Worm (Caenorhabditis elegans) whole organism, early embryonic: Measurements from ENCODE around the gene F26F2.13.
"Not testable (repeated sequence)": the region's sequence is repeated elsewhere in the genome, so short reads cannot be mapped to it uniquely, and the experiment has no call there.

Experiments
- B0310.2 ChIP-seq: sonication (generic microtip); optimal IDR thresholded peaks from 2 replicates; lab custom pipeline; 2016; ENCODE audit warnings: mild to moderate bottlenecking, missing genetic modification characterization, missing compliant biosample characterization
- F13C5.2 ChIP-seq: sonication (generic microtip); optimal IDR thresholded peaks from 2 replicates; lab custom pipeline; 2017; ENCODE audit warnings: mild to moderate bottlenecking, missing genetic modification characterization, inconsistent platforms, missing compliant biosample characterization
- aly-1 ChIP-seq: sonication (generic microtip); optimal IDR thresholded peaks from 2 replicates; lab custom pipeline; 2016; ENCODE audit warnings: missing genetic modification characterization, missing compliant biosample characterization
- ama-1 ChIP-seq: fragments of 150-350 bp; optimal IDR thresholded peaks from 2 replicates; lab custom pipeline; 2014
- ceh-13 ChIP-seq: fragments of 200-800 bp; sonication (Bioruptor generic); optimal IDR thresholded peaks from 2 replicates; lab custom pipeline; 2018; ENCODE audit warnings: mild to moderate bottlenecking, missing genetic modification characterization, missing compliant biosample characterization
- ceh-36 ChIP-seq: sonication (generic microtip); optimal IDR thresholded peaks from 2 replicates; lab custom pipeline; 2016; ENCODE audit warnings: missing genetic modification characterization, inconsistent platforms, missing compliant biosample characterization
- ets-7 ChIP-seq: sonication (generic microtip); optimal IDR thresholded peaks from 2 replicates; lab custom pipeline; 2016; ENCODE audit warnings: missing genotype, missing genetic modification characterization, missing compliant biosample characterization
- flt-1 ChIP-seq: fragments of 200-800 bp; sonication (Bioruptor generic); IDR thresholded peaks from 2 replicates; pipeline ENCODE4 v1.3.6; 2022; ENCODE audit warnings: missing genetic modification characterization, missing compliant biosample characterization
- hmbx-1 ChIP-seq: sonication (generic microtip); optimal IDR thresholded peaks from 2 replicates; lab custom pipeline; 2016; ENCODE audit warnings: mild to moderate bottlenecking, missing genetic modification characterization, missing compliant biosample characterization
- hmg-4 ChIP-seq: fragments of 200-800 bp; sonication (Bioruptor generic); optimal IDR thresholded peaks from 2 replicates; lab custom pipeline; 2018; ENCODE audit warnings: mild to moderate bottlenecking, missing genetic modification characterization, missing compliant biosample characterization
- hnd-1 ChIP-seq: sonication (generic microtip); optimal IDR thresholded peaks from 2 replicates; lab custom pipeline; 2016; ENCODE audit warnings: missing genetic modification characterization, missing compliant biosample characterization
- pes-1 ChIP-seq: fragments of 200-800 bp; sonication (Bioruptor generic); IDR thresholded peaks from 2 replicates; pipeline ENCODE4 v1.3.6; 2022; ENCODE audit warnings: missing genetic modification reagents, missing genetic modification characterization, missing compliant biosample characterization
- scrt-1 ChIP-seq: fragments of 200-800 bp; sonication (Bioruptor generic); IDR thresholded peaks from 2 replicates; pipeline ENCODE4 v1.3.6; 2022; ENCODE audit warnings: missing genetic modification characterization, missing compliant biosample characterization
- sea-1 ChIP-seq: fragments of 200-800 bp; sonication (Bioruptor generic); conservative IDR thresholded peaks from 2 replicates; pipeline ENCODE4 v1.3.6; 2022; ENCODE audit warnings: missing genetic modification characterization, missing compliant biosample characterization
- tbx-11 ChIP-seq: fragments of 200-800 bp; sonication (Bioruptor generic); IDR thresholded peaks from 2 replicates; pipeline ENCODE4 v1.3.6; 2022; ENCODE audit warnings: missing genetic modification characterization, missing compliant biosample characterization
- tbx-37 ChIP-seq: fragments of 200-800 bp; sonication (Bioruptor generic); conservative IDR thresholded peaks from 2 replicates; pipeline ENCODE4 v1.3.6; 2022; ENCODE audit warnings: missing genetic modification reagents, missing genetic modification characterization, missing compliant biosample characterization
- tra-4 ChIP-seq: sonication (generic microtip); optimal IDR thresholded peaks from 2 replicates; lab custom pipeline; 2017; ENCODE audit warnings: missing genetic modification characterization, missing compliant biosample characterization

The F26F2.13 gene

DNA sequence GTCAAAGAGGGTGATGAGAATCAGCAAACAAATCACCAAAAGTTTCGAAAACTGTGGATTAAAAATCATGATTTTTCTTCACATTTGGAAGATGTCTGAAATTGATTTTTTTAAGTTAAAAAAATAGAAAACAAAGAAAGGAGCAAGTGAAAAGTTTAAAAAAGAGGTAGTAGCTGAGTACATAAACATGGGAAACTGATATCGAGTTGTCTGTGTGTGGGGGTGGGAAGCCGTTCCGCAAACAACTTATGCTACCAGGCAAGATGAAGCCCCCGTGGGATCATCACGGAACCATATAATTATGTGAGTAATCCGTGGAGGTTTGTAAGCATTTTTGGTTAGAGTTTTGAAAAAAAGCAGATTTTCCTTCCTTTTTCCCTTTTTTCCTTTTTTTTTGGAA, 13.1 kb upstream of the F26F2.13 start, which contains the start of gene Y38H6C.20:
TSS of gene Y38H6C.20 (minus strand) at position 101 of the 400 bp plus-strand sequence.
- TF ChIP-seq tbx-11 (GFP tag; lab: Robert Waterston, UW) = no peak
- TF ChIP-seq sea-1 = no peak
- TF ChIP-seq scrt-1 (GFP tag; lab: Robert Waterston, UW) = no peak
- no peak for TF ChIP-seq ceh-13 (GFP tag; lab: Kevin White, UChicago)
- TF ChIP-seq tbx-37 (GFP tag; lab: Robert Waterston, UW) = no peak
- TF ChIP-seq ama-1 (lab: Kevin White, UChicago) = no peak
- no peak for TF ChIP-seq hnd-1 (tag; lab: Kevin White, UChicago)
- TF ChIP-seq ceh-36 (tag; lab: Kevin White, UChicago) = no peak
- TF ChIP-seq pes-1 (GFP tag; lab: Robert Waterston, UW) = no peak
- TF ChIP-seq hmbx-1 = no peak
- no peak for TF ChIP-seq aly-1 (tag; lab: Kevin White, UChicago)

DNA sequence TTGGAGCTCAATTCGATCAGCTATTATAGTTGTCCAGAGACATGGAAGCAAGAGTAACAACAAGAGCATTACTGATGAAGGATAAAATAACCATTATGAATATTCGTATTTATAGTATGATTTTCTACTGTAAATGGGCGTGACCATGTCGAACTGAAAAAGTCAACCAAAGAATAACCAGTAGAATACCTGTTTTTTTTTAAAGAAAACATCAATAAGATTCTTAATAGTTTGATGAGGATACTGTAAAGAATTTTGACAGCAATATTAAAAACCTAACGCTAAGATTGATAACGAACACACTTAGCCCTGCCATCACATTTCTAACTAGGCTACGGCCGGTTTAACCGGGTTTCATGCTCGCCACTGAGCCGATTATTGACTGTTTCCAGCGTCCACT, 11.2 kb upstream of the F26F2.13 start, which contains the start of gene vmo-1:
TSS of gene vmo-1 (minus strand) at position 101 of the 400 bp plus-strand sequence.
- TF ChIP-seq B0310.2 (tag; lab: Kevin White, UChicago) (no peak), tbx-11 (GFP tag; lab: Robert Waterston, UW) (no peak), ama-1 (lab: Kevin White, UChicago) (no peak), sea-1 (no peak), F13C5.2 (no peak), tra-4 (tag; lab: Kevin White, UChicago) (no peak), hnd-1 (tag; lab: Kevin White, UChicago) (no peak), ceh-13 (GFP tag; lab: Kevin White, UChicago) (no peak), pes-1 (GFP tag; lab: Robert Waterston, UW) (no peak), aly-1 (tag; lab: Kevin White, UChicago) (no peak), hmg-4 (GFP tag; lab: Kevin White, UChicago) (no peak), ets-7 (tag; lab: Kevin White, UChicago) (no peak), scrt-1 (GFP tag; lab: Robert Waterston, UW) (no peak), ceh-36 (tag; lab: Kevin White, UChicago) (no peak), tbx-37 (GFP tag; lab: Robert Waterston, UW) (no peak), hmbx-1 (no peak), flt-1 (GFP tag; lab: Robert Waterston, UW) (no peak)

DNA sequence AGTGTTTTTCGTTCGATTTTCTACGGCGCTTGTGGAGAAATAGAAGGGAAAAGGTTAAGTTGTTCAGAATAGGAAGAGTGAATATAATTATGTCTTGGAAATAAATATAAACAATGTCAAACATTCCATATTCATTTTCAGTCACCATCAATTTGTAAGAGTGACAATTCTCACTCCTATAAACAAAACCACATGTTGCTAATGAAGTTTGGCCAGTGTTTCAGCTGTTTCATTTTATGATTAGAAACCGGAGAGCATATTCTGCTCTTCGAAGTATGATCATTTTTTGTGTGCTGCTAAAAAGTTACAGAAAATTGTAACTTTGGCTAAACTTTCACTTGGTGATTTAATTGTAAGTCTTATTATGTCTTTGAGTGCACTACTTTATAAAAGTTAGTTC, 9.0 kb upstream of the F26F2.13 start, which contains the start of gene Y38H6C.21:
TSS of gene Y38H6C.21 (minus strand) at position 148 of the 400 bp plus-strand sequence.
- TF ChIP-seq hmg-4 (GFP tag; lab: Kevin White, UChicago) (no peak), F13C5.2 (no peak)

DNA sequence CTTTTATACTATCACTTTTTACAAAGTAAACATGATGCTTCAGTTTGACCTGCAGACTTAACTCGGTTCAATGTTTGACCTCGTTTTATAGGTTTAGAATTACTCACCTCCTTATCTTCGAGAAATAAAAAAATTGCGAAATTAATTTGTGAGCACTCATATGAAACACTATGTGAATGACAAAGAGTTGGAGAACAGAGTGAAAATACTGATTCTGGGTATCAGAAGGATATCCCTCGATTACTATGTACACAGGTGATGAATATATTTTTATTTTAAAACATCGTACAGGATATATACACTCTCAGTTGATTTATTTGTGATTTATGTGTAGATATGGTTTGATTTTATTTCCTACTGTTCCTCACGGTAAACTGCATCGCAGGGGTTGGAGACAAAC, 7.9 kb upstream of the F26F2.13 start, which contains the start of gene Y38H6C.23:
TSS of gene Y38H6C.23 (minus strand) at position 101 of the 400 bp plus-strand sequence.
- TF ChIP-seq B0310.2 (tag; lab: Kevin White, UChicago) = no peak
- TF ChIP-seq tbx-37 (GFP tag; lab: Robert Waterston, UW) = no peak
- no peak for TF ChIP-seq tra-4 (tag; lab: Kevin White, UChicago)
- no peak for TF ChIP-seq scrt-1 (GFP tag; lab: Robert Waterston, UW)
- no peak for TF ChIP-seq flt-1 (GFP tag; lab: Robert Waterston, UW)
- TF ChIP-seq tbx-11 (GFP tag; lab: Robert Waterston, UW) = no peak
- TF ChIP-seq aly-1 (tag; lab: Kevin White, UChicago) = no peak
- no peak for TF ChIP-seq hmg-4 (GFP tag; lab: Kevin White, UChicago)
- no peak for TF ChIP-seq hnd-1 (tag; lab: Kevin White, UChicago)
- TF ChIP-seq pes-1 (GFP tag; lab: Robert Waterston, UW) = no peak
- no peak for TF ChIP-seq F13C5.2
- TF ChIP-seq ama-1 (lab: Kevin White, UChicago) = no peak
- TF ChIP-seq hmbx-1 = no peak
- TF ChIP-seq ets-7 (tag; lab: Kevin White, UChicago) = no peak
- no peak for TF ChIP-seq ceh-13 (GFP tag; lab: Kevin White, UChicago)
- TF ChIP-seq sea-1 = no peak
- no peak for TF ChIP-seq ceh-36 (tag; lab: Kevin White, UChicago)

DNA sequence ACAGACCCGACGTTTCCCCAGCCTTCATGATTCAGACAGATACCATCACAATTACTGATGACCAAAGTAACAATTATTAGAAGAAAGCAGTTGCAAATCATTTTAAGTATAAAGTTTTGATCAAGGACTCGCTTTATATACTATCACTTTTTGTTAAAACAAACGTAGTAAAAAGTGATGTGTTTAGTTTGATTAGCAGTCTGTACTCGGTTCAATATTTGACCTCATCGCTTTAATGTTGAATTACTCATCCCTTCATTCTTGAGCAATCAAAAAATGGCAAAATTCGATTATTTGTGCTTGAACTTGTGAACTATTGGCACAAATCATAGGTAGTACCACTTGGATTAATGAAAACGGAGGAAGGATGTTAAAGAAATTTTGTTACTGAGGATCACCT, 5.9 kb upstream of the F26F2.13 start, which contains the start of gene abf-4:
TSS of gene abf-4 (minus strand) at position 101 of the 400 bp plus-strand sequence.
- TF ChIP-seq scrt-1 (GFP tag; lab: Robert Waterston, UW) (no peak), tra-4 (tag; lab: Kevin White, UChicago) (no peak), F13C5.2 (no peak), hmbx-1 (no peak)

DNA sequence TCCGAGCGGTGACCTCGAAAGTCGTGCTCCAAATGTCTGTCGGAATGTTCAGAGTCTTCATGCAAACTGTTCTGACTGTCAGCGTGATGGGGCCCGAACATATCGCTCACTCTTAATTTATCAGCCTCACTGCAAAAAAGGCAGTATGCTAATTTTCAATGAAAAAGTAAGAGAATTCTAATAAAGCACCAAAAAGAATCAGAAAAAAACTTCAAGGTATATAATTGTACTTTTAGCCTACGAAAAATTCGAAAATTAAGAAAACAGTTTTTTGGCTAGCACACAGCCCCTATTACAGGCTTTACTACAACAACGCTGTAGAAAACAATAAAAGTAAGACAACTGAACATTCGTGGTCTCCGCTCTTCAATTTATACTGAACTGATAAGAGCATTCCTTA, 2.4 kb upstream of the F26F2.13 start, which contains the start of gene F26F2.1:
TSS of gene F26F2.1 (minus strand) at position 101 of the 400 bp plus-strand sequence.
- no peak for TF ChIP-seq B0310.2 (tag; lab: Kevin White, UChicago)
- no peak for TF ChIP-seq F13C5.2
- no peak for TF ChIP-seq hnd-1 (tag; lab: Kevin White, UChicago)
- TF ChIP-seq ceh-13 (GFP tag; lab: Kevin White, UChicago) = no peak
- no peak for TF ChIP-seq scrt-1 (GFP tag; lab: Robert Waterston, UW)
- no peak for TF ChIP-seq sea-1
- no peak for TF ChIP-seq aly-1 (tag; lab: Kevin White, UChicago)

DNA sequence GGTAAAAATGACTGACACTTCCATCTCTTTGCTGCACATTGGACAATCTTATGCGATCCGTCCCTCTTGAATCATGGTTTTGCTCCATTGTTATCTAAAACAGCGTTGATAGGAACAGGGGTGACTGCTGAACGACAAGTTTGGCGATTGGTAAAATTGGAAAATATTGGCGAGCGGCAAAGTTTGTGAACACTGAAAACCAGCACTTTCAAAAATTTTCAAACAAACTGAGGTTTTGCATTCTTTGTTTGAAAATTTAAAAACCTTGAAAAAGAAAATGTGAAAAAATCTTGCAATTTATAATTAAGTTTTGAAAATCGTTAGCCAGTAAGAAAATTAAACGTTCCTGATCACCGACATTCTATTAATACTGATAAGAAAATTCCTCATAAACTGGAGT, 2.3 kb downstream of the F26F2.13 start, which contains the start of gene F26F2.3:
TSS of gene F26F2.3 (minus strand) at position 101 of the 400 bp plus-strand sequence.
- no peak for TF ChIP-seq flt-1 (GFP tag; lab: Robert Waterston, UW)
- no peak for TF ChIP-seq B0310.2 (tag; lab: Kevin White, UChicago)
- no peak for TF ChIP-seq hmg-4 (GFP tag; lab: Kevin White, UChicago)
- TF ChIP-seq aly-1 (tag; lab: Kevin White, UChicago) = no peak
- TF ChIP-seq tra-4 (tag; lab: Kevin White, UChicago) = no peak
- no peak for TF ChIP-seq ets-7 (tag; lab: Kevin White, UChicago)
- no peak for TF ChIP-seq F13C5.2

DNA sequence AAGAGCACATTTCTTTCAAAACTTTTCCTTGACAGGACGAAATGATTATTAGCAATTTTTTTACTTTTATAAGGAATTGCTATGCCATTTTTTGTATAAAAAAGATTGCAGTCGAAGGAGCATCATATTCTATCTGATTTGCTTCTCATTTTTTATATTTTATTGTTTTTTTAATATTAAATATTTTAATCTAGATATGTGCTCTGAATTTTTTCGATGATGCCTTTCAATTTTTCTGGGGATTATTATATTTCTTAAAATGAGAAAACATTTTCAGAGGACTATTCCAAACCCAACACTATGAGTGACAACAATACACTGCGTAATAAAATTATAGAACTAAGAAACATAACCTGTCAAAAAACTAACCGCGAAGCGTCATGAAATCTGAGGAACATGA, 4.8 kb downstream of the F26F2.13 start, which contains the start of gene F26F2.4:
TSS of gene F26F2.4 (plus strand) at position 301 of the 400 bp plus-strand sequence.
- TF ChIP-seq scrt-1 (GFP tag; lab: Robert Waterston, UW); tra-4 (tag; lab: Kevin White, UChicago); B0310.2 (tag; lab: Kevin White, UChicago): not testable (repeated sequence)
